Worm (Caenorhabditis elegans): ENCODE data around the gene lag-1.

DNA sequence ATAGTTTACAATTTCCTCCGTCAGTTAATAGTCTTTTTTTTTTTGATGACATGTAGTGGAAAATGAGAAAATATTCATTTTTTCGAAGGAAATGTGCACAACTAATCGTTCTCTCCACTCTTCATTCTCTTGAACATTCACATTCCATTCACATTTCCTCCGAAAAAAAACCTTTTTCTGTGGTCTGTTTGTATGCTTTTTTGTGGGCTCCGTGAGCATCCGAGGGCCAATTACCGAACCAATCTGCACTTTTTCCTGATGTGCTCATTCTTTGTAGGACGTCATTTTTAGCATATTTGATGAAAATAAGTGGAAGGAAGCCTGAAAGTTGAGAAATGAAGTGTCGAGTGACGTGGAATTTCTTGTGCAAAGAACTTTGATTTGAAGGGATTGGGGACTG, 35.5 kb upstream of the lag-1 start:
- TF ChIP-seq lsy-2 (tag; optimal IDR thresholded peaks at IDR 0.05): no peak
- no peak for TF ChIP-seq nhr-12 (tag; optimal IDR thresholded peaks at IDR 0.05)
- TF ChIP-seq ztf-11 (tag; optimal IDR thresholded peaks at IDR 0.05): no peak
- TF ChIP-seq elt-3 (tag; optimal IDR thresholded peaks at IDR 0.05): no peak
